3 worm cellular contexts compared by ENCODE assay signal in the genomic region with DNA sequence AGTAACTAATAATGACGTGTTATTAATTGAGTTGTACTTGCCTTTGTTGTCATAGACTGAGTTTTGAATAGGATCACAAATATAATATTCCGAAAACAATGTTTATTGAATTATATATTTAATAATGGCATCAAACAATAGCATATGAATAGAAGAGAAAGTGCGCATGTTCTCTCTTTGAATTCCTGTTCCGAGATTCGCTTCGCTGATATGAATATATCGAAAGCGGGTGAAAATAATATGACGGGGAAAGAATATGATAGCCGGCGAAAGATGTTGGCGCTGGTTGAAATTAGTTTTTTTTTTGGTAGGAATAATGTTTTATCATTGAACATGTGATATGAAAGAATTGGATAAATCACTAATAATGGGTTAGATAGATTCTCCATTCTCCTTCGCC.
TF ChIP-seq lines count a peak whose summit lies in the region.

A gene (minus strand): TSS at position 298 of the 400 bp plus-strand sequence.

TF ChIP-seq in whole organism, L1 larva, 84 proteins besides CTCF, POLR2A, EP300 and RAD21:
- TF ChIP-seq rnt-1 (tag; optimal IDR thresholded peaks at IDR 0.05; lab: Kevin White, UChicago) (no peak), blmp-1 (tag; optimal IDR thresholded peaks at IDR 0.05; lab: Kevin White, UChicago) (peak; percentile 68), lin-39 (tag; optimal IDR thresholded peaks at IDR 0.05; lab: Kevin White, UChicago) (no peak)

TF ChIP-seq in whole organism, L4 larva, 104 proteins besides CTCF, POLR2A, EP300 and RAD21:
- TF ChIP-seq nhr-28 (tag; optimal IDR thresholded peaks at IDR 0.05; lab: Kevin White, UChicago) (peak; percentile 17), F26F4.8 (GFP tag; conservative IDR thresholded peaks at IDR 0.05; lab: Robert Waterston, UW) (no peak)

TF ChIP-seq in whole organism, mixed stage, embryonic, 35 proteins besides CTCF, POLR2A, EP300 and RAD21:
- TF ChIP-seq sem-2 (GFP tag; optimal IDR thresholded peaks at IDR 0.05; lab: Kevin White, UChicago) (no peak), nhr-237 (tag; optimal IDR thresholded peaks at IDR 0.05; lab: Kevin White, UChicago) (no peak), blmp-1 (tag; optimal IDR thresholded peaks at IDR 0.05; lab: Kevin White, UChicago) (peak; percentile 79), flh-1 (GFP tag; optimal IDR thresholded peaks at IDR 0.05; lab: Kevin White, UChicago) (no peak), tbx-8 (GFP tag; optimal IDR thresholded peaks at IDR 0.05; lab: Kevin White, UChicago) (no peak), ham-2 (GFP tag; optimal IDR thresholded peaks at IDR 0.05; lab: Kevin White, UChicago) (no peak), hlh-1 (tag; optimal IDR thresholded peaks at IDR 0.05; lab: Kevin White, UChicago) (no peak), ces-1 (GFP tag; optimal IDR thresholded peaks at IDR 0.05; lab: Kevin White, UChicago) (peak; percentile 19)
